Worm (Caenorhabditis elegans): ENCODE results near the gene C29A12.1.

- TF ChIP-seq ceh-14 (tag; optimal IDR thresholded peaks at IDR 0.05) (no peak), pros-1 (tag; optimal IDR thresholded peaks at IDR 0.05) (no peak), nfya-1 (tag; optimal IDR thresholded peaks at IDR 0.05) (no peak), madf-2 (tag; optimal IDR thresholded peaks at IDR 0.05) (no peak), hlh-15 (tag; optimal IDR thresholded peaks at IDR 0.05) (no peak), ztf-16 (tag; optimal IDR thresholded peaks at IDR 0.05) (no peak), dmd-4 (tag; optimal IDR thresholded peaks at IDR 0.05; ENCODE audit: borderline replicate concordance) (no peak), ceh-6 (GFP tag; optimal IDR thresholded peaks at IDR 0.05) (no peak)
These were observed 43.3 kb downstream of the C29A12.1 start, which contains the start of the genes D1054.1 and pas-2 for ce11 chrV:10770026-10770425.

Data from whole organism, late embryonic.